Fruit fly (Drosophila melanogaster) whole organism, prepupa: Measurements from ENCODE around the gene CG4325.

Source experiments
- Blimp-1 ChIP-seq: fragments of 200-800 bp; sonication (Bioruptor generic); optimal IDR thresholded peaks from 3 replicates; lab custom pipeline; 2017; ENCODE audit warnings: missing biosample characterization, missing genetic modification characterization, mild to moderate bottlenecking, moderate library complexity, missing genetic modification reagents
- CG11762 ChIP-seq: fragments of 200-800 bp; sonication (Bioruptor generic); optimal IDR thresholded peaks from 3 replicates; lab custom pipeline; 2016; ENCODE audit warnings: missing biosample characterization, missing genetic modification characterization; ENCODE audit not compliant: insufficient read depth
- CG11902 ChIP-seq: fragments of 200-800 bp; sonication (Bioruptor generic); optimal IDR thresholded peaks from 3 replicates; lab custom pipeline; 2016; ENCODE audit warnings: missing biosample characterization, missing genetic modification characterization
- CG15336 ChIP-seq: fragments of 200-800 bp; sonication (Bioruptor generic); IDR thresholded peaks from 2 replicates; pipeline ENCODE4 v1.3.6; 2022; ENCODE audit warnings: missing biosample characterization, missing genetic modification characterization
- CG16779 ChIP-seq: fragments of 200-800 bp; sonication (Bioruptor generic); optimal IDR thresholded peaks from 3 replicates; lab custom pipeline; 2017; ENCODE audit warnings: missing biosample characterization, mild to moderate bottlenecking, missing genetic modification characterization
- CG31627 ChIP-seq: fragments of 200-800 bp; sonication (Bioruptor generic); optimal IDR thresholded peaks from 3 replicates; lab custom pipeline; 2016; ENCODE audit warnings: missing biosample characterization, missing genetic modification characterization
- CG3919 ChIP-seq: fragments of 200-800 bp; sonication (Bioruptor generic); optimal IDR thresholded peaks from 3 replicates; lab custom pipeline; 2016; ENCODE audit warnings: missing biosample characterization, missing genetic modification characterization
- CG4318 ChIP-seq: fragments of 200-800 bp; sonication (Bioruptor generic); optimal IDR thresholded peaks from 3 replicates; lab custom pipeline; 2017; ENCODE audit warnings: missing biosample characterization, mild to moderate bottlenecking, missing genetic modification characterization
- CG6163 ChIP-seq: fragments of 200-800 bp; sonication (Bioruptor generic); IDR thresholded peaks from 3 replicates; pipeline ENCODE4 v1.3.6; 2022; ENCODE audit warnings: missing biosample characterization, missing genetic modification characterization
- CG6792 ChIP-seq: fragments of 200-800 bp; sonication (Bioruptor generic); optimal IDR thresholded peaks from 3 replicates; lab custom pipeline; 2016; ENCODE audit warnings: missing biosample characterization, missing genetic modification characterization
- CG6854 ChIP-seq: fragments of 200-800 bp; sonication (Bioruptor generic); optimal IDR thresholded peaks from 2 replicates; lab custom pipeline; 2017; ENCODE audit warnings: missing biosample characterization, mild to moderate bottlenecking, missing genetic modification characterization
- CG8119 ChIP-seq: fragments of 200-800 bp; sonication (Bioruptor generic); IDR thresholded peaks from 3 replicates; pipeline ENCODE4 v1.3.6; 2022; ENCODE audit warnings: missing biosample characterization, missing genetic modification characterization
- CG8319 ChIP-seq: fragments of 200-800 bp; sonication (Bioruptor generic); optimal IDR thresholded peaks from 3 replicates; lab custom pipeline; 2016; ENCODE audit warnings: missing biosample characterization, missing genetic modification characterization
- CG8632 ChIP-seq: fragments of 200-800 bp; sonication (Bioruptor generic); optimal IDR thresholded peaks from 3 replicates; lab custom pipeline; 2016; ENCODE audit warnings: missing biosample characterization, missing genetic modification characterization
- Eip75B ChIP-seq: fragments of 200-800 bp; sonication (Bioruptor generic); optimal IDR thresholded peaks from 3 replicates; lab custom pipeline; 2016; ENCODE audit warnings: missing biosample characterization, missing genetic modification characterization
- Eip78C ChIP-seq: fragments of 200-800 bp; sonication (Bioruptor generic); peaks from one replicate; lab custom pipeline; 2016; ENCODE audit warnings: missing biosample characterization, missing genetic modification characterization
- Eip93F ChIP-seq: fragments of 200-800 bp; sonication (Bioruptor generic); optimal IDR thresholded peaks from 2 replicates; lab custom pipeline; 2016; ENCODE audit warnings: missing biosample characterization, mild to moderate bottlenecking, missing genetic modification characterization
- Ets21C ChIP-seq: fragments of 200-800 bp; sonication (Bioruptor generic); optimal IDR thresholded peaks from 3 replicates; lab custom pipeline; 2016; ENCODE audit warnings: missing biosample characterization, missing genetic modification characterization
- Ets96B ChIP-seq: fragments of 200-800 bp; optimal IDR thresholded peaks from 2 replicates; lab custom pipeline; 2019; ENCODE audit warnings: missing biosample characterization, mild to moderate bottlenecking, missing genetic modification characterization, moderate library complexity
- Gug ChIP-seq: fragments of 200-800 bp; sonication (Bioruptor generic); IDR thresholded peaks from 2 replicates; pipeline ENCODE4 v1.3.6; 2022; ENCODE audit warnings: missing biosample characterization, missing genetic modification characterization
- Lpt ChIP-seq: fragments of 200-800 bp; sonication (Bioruptor generic); optimal IDR thresholded peaks from 3 replicates; lab custom pipeline; 2016; ENCODE audit warnings: missing biosample characterization, missing genetic modification characterization
- Met ChIP-seq: fragments of 200-800 bp; sonication (Bioruptor generic); optimal IDR thresholded peaks from 3 replicates; lab custom pipeline; 2016; ENCODE audit warnings: missing biosample characterization, missing genetic modification characterization
- Smox ChIP-seq: fragments of 200-800 bp; sonication (Bioruptor generic); optimal IDR thresholded peaks from 3 replicates; lab custom pipeline; 2016; ENCODE audit warnings: missing biosample characterization, missing genetic modification characterization
- Sox102F ChIP-seq: fragments of 200-800 bp; sonication (Bioruptor generic); optimal IDR thresholded peaks from 2 replicates; lab custom pipeline; 2016; ENCODE audit warnings: missing biosample characterization, mild to moderate bottlenecking, missing genetic modification characterization
- Sox14 ChIP-seq: fragments of 200-800 bp; sonication (Bioruptor generic); optimal IDR thresholded peaks from 3 replicates; lab custom pipeline; 2016; ENCODE audit warnings: missing biosample characterization, missing genetic modification characterization
- Sox15 ChIP-seq: fragments of 200-800 bp; sonication (Bioruptor generic); optimal IDR thresholded peaks from 3 replicates; lab custom pipeline; 2016; ENCODE audit warnings: missing biosample characterization, missing genetic modification characterization
- achi ChIP-seq: fragments of 200-800 bp; sonication (Bioruptor generic); optimal IDR thresholded peaks from 3 replicates; lab custom pipeline; 2016; ENCODE audit warnings: missing biosample characterization, missing genetic modification characterization
- acj6 ChIP-seq: fragments of 200-800 bp; sonication (Bioruptor generic); optimal IDR thresholded peaks from 3 replicates; lab custom pipeline; 2016; ENCODE audit warnings: missing biosample characterization, missing genetic modification characterization
- cyc ChIP-seq: fragments of 200-800 bp; sonication (Bioruptor generic); optimal IDR thresholded peaks from 3 replicates; lab custom pipeline; 2016; ENCODE audit warnings: missing biosample characterization, missing genetic modification characterization
- dsx ChIP-seq: fragments of 200-800 bp; optimal IDR thresholded peaks from 3 replicates; lab custom pipeline; 2019; ENCODE audit warnings: missing biosample characterization, mild to moderate bottlenecking, missing genetic modification characterization, moderate library complexity; ENCODE audit not compliant: poor library complexity, severe bottlenecking
- eg ChIP-seq: fragments of 200-800 bp; sonication (Bioruptor generic); IDR thresholded peaks from 3 replicates; pipeline ENCODE4 v1.3.6; 2022; ENCODE audit warnings: missing biosample characterization, missing genetic modification characterization
- fkh ChIP-seq: fragments of 200-800 bp; sonication (Bioruptor generic); optimal IDR thresholded peaks from 3 replicates; lab custom pipeline; 2017; ENCODE audit warnings: missing biosample characterization, mild to moderate bottlenecking, missing genetic modification characterization, moderate library complexity
- net ChIP-seq: fragments of 200-800 bp; sonication (Bioruptor generic); optimal IDR thresholded peaks from 3 replicates; lab custom pipeline; 2016; ENCODE audit warnings: missing biosample characterization, missing genetic modification characterization
- salr ChIP-seq, 2 experiments: fragments of 200-800 bp; sonication (Bioruptor generic); optimal IDR thresholded peaks; 3 replicates each; lab custom pipeline; 2016 to 2018; ENCODE audit warnings: missing biosample characterization in 2 of 2, missing genetic modification characterization in 2 of 2, mild to moderate bottlenecking in 1 of 2
- spab ChIP-seq: fragments of 200-800 bp; sonication (Bioruptor generic); optimal IDR thresholded peaks from 2 replicates; lab custom pipeline; 2017; ENCODE audit warnings: missing biosample characterization, mild to moderate bottlenecking, missing genetic modification characterization, missing genetic modification reagents
- svp ChIP-seq: fragments of 200-800 bp; sonication (Bioruptor generic); peaks from one replicate; lab custom pipeline; 2016; ENCODE audit warnings: missing biosample characterization, missing genetic modification characterization
- topi ChIP-seq: fragments of 200-800 bp; sonication (Bioruptor generic); optimal IDR thresholded peaks from 3 replicates; lab custom pipeline; 2016; ENCODE audit warnings: missing biosample characterization, missing genetic modification characterization
- vri ChIP-seq: fragments of 200-800 bp; sonication (Bioruptor generic); optimal IDR thresholded peaks from 3 replicates; lab custom pipeline; 2016; ENCODE audit warnings: missing biosample characterization, mild to moderate bottlenecking, missing genetic modification characterization

CG4325 gene

dm6 chrX:2041312-2041918 lies 2.2 kb downstream of the CG4325 start, which contains the start of gene CG4313 (continued):
- TF ChIP-seq cyc (peak; percentile 82), CG11762 (GFP tag; lab: Kevin White, UChicago) (peak; percentile 26), Gug (GFP tag; lab: Robert Waterston, UW) (0 out of 2 replicates have a peak, but pooled peaks have one; percentile 26), achi (GFP tag; lab: Kevin White, UChicago) (peak; percentile 59), CG8632 (GFP tag; lab: Kevin White, UChicago) (peak; percentile 42), salr (GFP tag; optimal IDR thresholded peaks at IDR 0.05; lab: Kevin White, UChicago) (peak; percentile 5 to 40), Sox102F (GFP tag; lab: Kevin White, UChicago) (peak; percentile 62), CG31627 (peak; percentile 81), acj6 (GFP tag; lab: Kevin White, UChicago) (peak; percentile 66), fkh (GFP tag; lab: Kevin White, UChicago) (no peak), CG8119 (0 out of 3 replicates have a peak, but pooled peaks have one; percentile 32), net (GFP tag; lab: Kevin White, UChicago) (peak; percentile 43), CG6854 (GFP tag; lab: Kevin White, UChicago) (no peak), vri (peak; percentile 68), Lpt (GFP tag; lab: Kevin White, UChicago) (no peak), Eip93F (GFP tag; lab: Kevin White, UChicago) (no peak), Smox (GFP tag; lab: Kevin White, UChicago) (peak; percentile 74), topi (GFP tag; lab: Kevin White, UChicago) (peak; percentile 77), dsx (GFP tag; lab: Kevin White, UChicago) (peak; percentile 33), Ets96B (tag; lab: Kevin White, UChicago) (peak; percentile 43), spab (GFP tag; lab: Kevin White, UChicago) (peak; percentile 37), svp (GFP tag; lab: Kevin White, UChicago) (peak; percentile 87), CG4318 (GFP tag; lab: Kevin White, UChicago) (peak; percentile 33), Blimp-1 (GFP tag; lab: Kevin White, UChicago) (no peak), CG11902 (GFP tag; lab: Kevin White, UChicago) (peak; percentile 41), CG15336 (GFP tag; lab: Robert Waterston, UW) (peak; percentile 65)

dm6 chrX:2037605-2038004 lies 6.0 kb downstream of the CG4325 start:
- TF ChIP-seq CG16779 (tag; lab: Kevin White, UChicago) (no peak), CG15336 (GFP tag; lab: Robert Waterston, UW) (no peak), achi (GFP tag; lab: Kevin White, UChicago) (no peak), CG6163 (no peak), CG8319 (GFP tag; lab: Kevin White, UChicago) (no peak), Eip75B (GFP tag; lab: Kevin White, UChicago) (no peak), CG6792 (GFP tag; lab: Kevin White, UChicago) (no peak), Sox15 (GFP tag; lab: Kevin White, UChicago) (no peak), Lpt (GFP tag; lab: Kevin White, UChicago) (no peak), Met (GFP tag; lab: Kevin White, UChicago) (no peak), net (GFP tag; lab: Kevin White, UChicago) (no peak), Sox14 (GFP tag; lab: Kevin White, UChicago) (no peak), CG8119 (no peak), eg (GFP tag; lab: Robert Waterston, UW) (no peak), Eip78C (GFP tag; lab: Kevin White, UChicago) (no peak), Ets21C (GFP tag; lab: Kevin White, UChicago) (no peak), CG3919 (no peak)
